Worm (Caenorhabditis elegans): ENCODE results near the gene ints-7.

The ints-7 gene

ce11 chrII:11578327-11578726 lies 4.3 kb upstream of the ints-7 start, which contains the start of gene smc-6 (continued):
- TF ChIP-seq alr-1 (tag; optimal IDR thresholded peaks at IDR 0.05; ENCODE audit: borderline replicate concordance) (no peak), nhr-11 (tag; optimal IDR thresholded peaks at IDR 0.05) (no peak), nhr-85 (tag) (no peak), C16A3.4 (tag; optimal IDR thresholded peaks at IDR 0.05) (peak; percentile 4), ceh-63 (GFP tag; optimal IDR thresholded peaks at IDR 0.05) (no peak), unc-62 (GFP tag; optimal IDR thresholded peaks at IDR 0.05) (no peak), nhr-28 (tag; optimal IDR thresholded peaks at IDR 0.05) (no peak), ceh-82 (tag; optimal IDR thresholded peaks at IDR 0.05) (peak in 1 of 3 experiments; percentile 58), aly-2 (tag; optimal IDR thresholded peaks at IDR 0.05) (no peak), ces-1 (GFP tag; optimal IDR thresholded peaks at IDR 0.05) (no peak), mep-1 (tag; optimal IDR thresholded peaks at IDR 0.05) (peak; percentile 43), ets-5 (GFP tag; IDR thresholded peaks at IDR 0.05) (no peak), hpl-2 (GFP tag; optimal IDR thresholded peaks at IDR 0.05) (no peak), unc-86 (tag; optimal IDR thresholded peaks at IDR 0.05) (no peak), nhr-77 (tag; optimal IDR thresholded peaks at IDR 0.05) (no peak), blmp-1 (tag; optimal IDR thresholded peaks at IDR 0.05) (peak; percentile 33), rnt-1 (tag; optimal IDR thresholded peaks at IDR 0.05) (peak; percentile 42), snu-23 (GFP tag; optimal IDR thresholded peaks at IDR 0.05) (no peak), pax-3 (tag; optimal IDR thresholded peaks at IDR 0.05) (no peak), ceh-88 (GFP tag; IDR thresholded peaks at IDR 0.05) (no peak), isw-1 (GFP tag; IDR thresholded peaks at IDR 0.05) (peak; percentile 23; the same call in 1 of the 2 replicates), efl-3 (GFP tag; optimal IDR thresholded peaks at IDR 0.05) (no peak), egl-13 (tag; optimal IDR thresholded peaks at IDR 0.05) (no peak), vab-15 (tag; optimal IDR thresholded peaks at IDR 0.05) (no peak), hlh-4 (tag; optimal IDR thresholded peaks at IDR 0.05) (no peak), ceh-90 (tag; optimal IDR thresholded peaks at IDR 0.05) (peak; percentile 49), lin-35 (GFP tag; optimal IDR thresholded peaks at IDR 0.05) (peak; percentile 64 to 80), elt-2 (tag; optimal IDR thresholded peaks at IDR 0.05) (no peak), dpl-1 (GFP tag; optimal IDR thresholded peaks at IDR 0.05) (peak; percentile 57 to 82 (median 74)), ztf-11 (tag; optimal IDR thresholded peaks at IDR 0.05) (no peak), F16B12.6 (tag; optimal IDR thresholded peaks at IDR 0.05) (no peak), zip-4 (GFP tag; optimal IDR thresholded peaks at IDR 0.05) (peak; percentile 90), nhr-20 (tag; optimal IDR thresholded peaks at IDR 0.05) (no peak), nhr-76 (tag; optimal IDR thresholded peaks at IDR 0.05) (no peak), unc-130 (tag; optimal IDR thresholded peaks at IDR 0.05) (no peak), unc-98 (GFP tag; IDR thresholded peaks at IDR 0.05) (no peak), mef-2 (tag; optimal IDR thresholded peaks at IDR 0.05) (no peak), mdl-1 (tag; optimal IDR thresholded peaks at IDR 0.05) (peak in 1 of 2 experiments; percentile 19), sup-37 (GFP tag; optimal IDR thresholded peaks at IDR 0.05) (no peak), C04F5.9 (tag; optimal IDR thresholded peaks at IDR 0.05) (no peak), unc-30 (tag; optimal IDR thresholded peaks at IDR 0.05) (no peak), lir-3 (tag; optimal IDR thresholded peaks at IDR 0.05; ENCODE audit: poor library complexity) (peak; percentile 33), fkh-8 (tag; optimal IDR thresholded peaks at IDR 0.05) (peak; percentile 5), pag-3 (tag; optimal IDR thresholded peaks at IDR 0.05; ENCODE audit: borderline replicate concordance, insufficient read depth) (no peak), lin-39 (tag; optimal IDR thresholded peaks at IDR 0.05) (no peak), zag-1 (tag; optimal IDR thresholded peaks at IDR 0.05) (no peak), lin-14 (GFP tag; optimal IDR thresholded peaks at IDR 0.05) (no peak), egl-27 (tag; optimal IDR thresholded peaks at IDR 0.05) (no peak), lin-15B (tag; optimal IDR thresholded peaks at IDR 0.05) (peak; percentile 47), pqm-1 (tag; optimal IDR thresholded peaks at IDR 0.05) (no peak), sptf-1 (tag; optimal IDR thresholded peaks at IDR 0.05) (no peak), skn-1 (tag; optimal IDR thresholded peaks at IDR 0.05) (peak; percentile 70)
